Worm (Caenorhabditis elegans) whole organism, midembryonic: Measurements from ENCODE around the gene ugt-4.

Experiments used
- T22C8.4 ChIP-seq: fragments of 200-800 bp; sonication (Bioruptor generic); IDR thresholded peaks from 2 replicates; pipeline ENCODE4 v1.3.6; 2022; ENCODE audit warnings: missing genetic modification characterization, missing compliant biosample characterization
- cog-1 ChIP-seq: sonication (generic microtip); optimal IDR thresholded peaks from 2 replicates; lab custom pipeline; 2016; ENCODE audit warnings: missing genetic modification characterization, missing compliant biosample characterization
- flt-1 ChIP-seq: fragments of 200-800 bp; sonication (Bioruptor generic); IDR thresholded peaks from 2 replicates; pipeline ENCODE4 v1.3.6; 2022; ENCODE audit warnings: missing genetic modification characterization, missing compliant biosample characterization
- klf-2 ChIP-seq: fragments of 200-800 bp; sonication (Bioruptor generic); conservative IDR thresholded peaks from 2 replicates; pipeline ENCODE4 v1.3.6; 2022; ENCODE audit warnings: missing genetic modification reagents, missing genetic modification characterization, missing compliant biosample characterization
- med-1 ChIP-seq: sonication (generic microtip); optimal IDR thresholded peaks from 2 replicates; lab custom pipeline; 2017; ENCODE audit warnings: missing genetic modification characterization, mild to moderate bottlenecking, missing compliant biosample characterization, antibody characterized with exemption, missing genetic modification reagents; ENCODE audit not compliant: insufficient read depth
- tab-1 ChIP-seq: fragments of 200-800 bp; sonication (Bioruptor generic); IDR thresholded peaks from 2 replicates; pipeline ENCODE4 v1.3.6; 2022; ENCODE audit warnings: missing genetic modification characterization, missing compliant biosample characterization
- ztf-29 ChIP-seq: fragments of 200-800 bp; sonication (Bioruptor generic); IDR thresholded peaks from 2 replicates; pipeline ENCODE4 v1.3.6; 2022; ENCODE audit warnings: missing genetic modification reagents, missing genetic modification characterization, missing compliant biosample characterization

- TF ChIP-seq cog-1 (tag; lab: Kevin White, UChicago) = no peak
- TF ChIP-seq tab-1 (GFP tag; lab: Robert Waterston, UW) = no peak
- no peak for TF ChIP-seq T22C8.4 (GFP tag; lab: Robert Waterston, UW)
- TF ChIP-seq flt-1 (GFP tag; lab: Robert Waterston, UW) = no peak
- TF ChIP-seq med-1 (GFP tag; lab: Kevin White, UChicago) = no peak
- no peak for TF ChIP-seq ztf-29 (GFP tag; lab: Robert Waterston, UW)
- no peak for TF ChIP-seq klf-2 (GFP tag; lab: Robert Waterston, UW)
Observed at ce11 chrV:12743778-12744502, 51.2 kb downstream of the ugt-4 start.
